Fruit fly (Drosophila melanogaster) whole organism, embryonic: ENCODE data around the gene Bacc.

Experiments used
- CG10321 ChIP-seq: fragments of 200-800 bp; sonication (Bioruptor generic); IDR thresholded peaks from 2 replicates; pipeline ENCODE4 v1.3.6; 2022; ENCODE audit warnings: missing biosample characterization, missing genetic modification characterization
- CG12659 ChIP-seq: fragments of 200-800 bp; sonication (Bioruptor generic); optimal IDR thresholded peaks from 3 replicates; lab custom pipeline; 2017; ENCODE audit warnings: mild to moderate bottlenecking, missing biosample characterization, missing genetic modification reagents, missing genetic modification characterization
- CG15073 ChIP-seq: fragments of 200-800 bp; sonication (Bioruptor generic); optimal IDR thresholded peaks from 2 replicates; lab custom pipeline; 2016; ENCODE audit warnings: missing biosample characterization, missing genetic modification characterization
- CG15269 ChIP-seq: fragments of 200-800 bp; sonication (Bioruptor generic); optimal IDR thresholded peaks from 2 replicates; lab custom pipeline; 2018; ENCODE audit warnings: missing biosample characterization, mild to moderate bottlenecking, missing genetic modification characterization, moderate library complexity
- CG16813 ChIP-seq: fragments of 200-800 bp; sonication (Bioruptor generic); IDR thresholded peaks from 3 replicates; pipeline ENCODE4 v1.3.6; 2022; ENCODE audit warnings: missing biosample characterization, missing genetic modification characterization; ENCODE audit not compliant: partially characterized antibody
- CG17186 ChIP-seq: fragments of 200-800 bp; sonication (Bioruptor generic); optimal IDR thresholded peaks from 3 replicates; lab custom pipeline; 2017; ENCODE audit warnings: missing biosample characterization, missing genetic modification reagents, missing genetic modification characterization
- CG3065 ChIP-seq: fragments of 200-800 bp; sonication (Bioruptor generic); optimal IDR thresholded peaks from 2 replicates; lab custom pipeline; 2016; ENCODE audit warnings: missing biosample characterization, missing genetic modification characterization
- CG3163 ChIP-seq: fragments of 200-800 bp; sonication (Bioruptor generic); optimal IDR thresholded peaks from 3 replicates; lab custom pipeline; 2016; ENCODE audit warnings: missing biosample characterization, missing genetic modification characterization
- CG3726 ChIP-seq: fragments of 200-800 bp; sonication (Bioruptor generic); IDR thresholded peaks from 3 replicates; pipeline ENCODE4, ENCODE4 v1.3.6; 2022; ENCODE audit warnings: missing biosample characterization, missing genetic modification characterization
- CG42726 ChIP-seq: fragments of 200-800 bp; sonication (Bioruptor generic); IDR thresholded peaks from 2 replicates; pipeline ENCODE4 v1.3.6; 2022; ENCODE audit warnings: missing biosample characterization, missing genetic modification characterization; ENCODE audit not compliant: partially characterized antibody
- CG4404 ChIP-seq: fragments of 200-800 bp; sonication (Bioruptor generic); IDR thresholded peaks from 2 replicates; pipeline ENCODE4 v1.3.6; 2022; ENCODE audit warnings: missing biosample characterization, missing genetic modification characterization
- CG4820 ChIP-seq: fragments of 200-800 bp; sonication (Bioruptor generic); optimal IDR thresholded peaks from 3 replicates; lab custom pipeline; 2016; ENCODE audit warnings: missing biosample characterization, missing genetic modification characterization
- CG4854 ChIP-seq: fragments of 200-800 bp; sonication (Bioruptor generic); optimal IDR thresholded peaks from 2 replicates; lab custom pipeline; 2016; ENCODE audit warnings: missing biosample characterization, missing genetic modification characterization, inconsistent platforms
- CG6689 ChIP-seq: fragments of 200-800 bp; sonication (Bioruptor generic); IDR thresholded peaks from 2 replicates; pipeline ENCODE4 v1.3.6; 2022; ENCODE audit warnings: missing biosample characterization, missing genetic modification characterization
- CG7271 ChIP-seq: fragments of 200-800 bp; sonication (Bioruptor generic); optimal IDR thresholded peaks from 2 replicates; lab custom pipeline; 2018; ENCODE audit warnings: missing biosample characterization, mild to moderate bottlenecking, missing genetic modification characterization, moderate library complexity
- CG8290 ChIP-seq, 3 experiments: fragments of 200-800 bp; sonication (Bioruptor generic); optimal IDR thresholded peaks; 2 replicates each; lab custom pipeline; 2016 to 2019; ENCODE audit warnings: missing biosample characterization in 3 of 3, missing genetic modification characterization in 3 of 3, mild to moderate bottlenecking in 2 of 3, moderate library complexity in 1 of 3
- CG9797 ChIP-seq: fragments of 200-800 bp; sonication (Bioruptor generic); optimal IDR thresholded peaks from 3 replicates; lab custom pipeline; 2018; ENCODE audit warnings: missing biosample characterization, mild to moderate bottlenecking, missing genetic modification characterization
- CG9932 ChIP-seq: fragments of 200-800 bp; sonication (Bioruptor generic); IDR thresholded peaks from 2 replicates; pipeline ENCODE4 v1.3.6; 2022; ENCODE audit warnings: missing biosample characterization, missing genetic modification characterization
- CoRest ChIP-seq: fragments of 200-800 bp; sonication (Bioruptor generic); optimal IDR thresholded peaks from 3 replicates; lab custom pipeline; 2018; ENCODE audit warnings: missing biosample characterization, mild to moderate bottlenecking, missing genetic modification characterization, moderate library complexity
- Eip74EF ChIP-seq, 2 experiments: fragments of 200-800 bp in 1 of 2; fragments of >200 bp in 1 of 2; sonication (Bioruptor generic) in 1 of 2; optimal IDR thresholded peaks; 2 replicates each; lab custom pipeline; 2017 to 2019; ENCODE audit warnings: missing biosample characterization in 2 of 2, missing genetic modification characterization in 2 of 2, mild to moderate bottlenecking in 1 of 2, moderate library complexity in 1 of 2
- Ets65A ChIP-seq: fragments of 200-800 bp; sonication (Bioruptor generic); peaks from one replicate; lab custom pipeline; 2016; ENCODE audit warnings: missing biosample characterization, missing genetic modification characterization
- Fer1 ChIP-seq: fragments of 200-800 bp; sonication (Bioruptor generic); optimal IDR thresholded peaks from 2 replicates; lab custom pipeline; 2017; ENCODE audit warnings: missing biosample characterization, mild to moderate bottlenecking, missing genetic modification characterization
- Med ChIP-seq: fragments of 200-800 bp; sonication (Bioruptor generic); peaks from one replicate; lab custom pipeline; 2016; ENCODE audit warnings: missing biosample characterization, missing genetic modification characterization, mild to moderate bottlenecking, inconsistent platforms, moderate library complexity
- Side ChIP-seq: fragments of 200-800 bp; sonication (Bioruptor generic); optimal IDR thresholded peaks from 2 replicates; lab custom pipeline; 2016; ENCODE audit warnings: missing biosample characterization, missing genetic modification characterization
- Sry-β ChIP-seq: fragments of 200-800 bp; sonication (Bioruptor generic); optimal IDR thresholded peaks from 2 replicates; lab custom pipeline; 2018; ENCODE audit warnings: missing biosample characterization, mild to moderate bottlenecking, missing genetic modification characterization, moderate library complexity
- Stat92E ChIP-seq, 3 experiments: fragments of >200 bp in 2 of 3; fragments of 200-800 bp in 1 of 3; sonication (Bioruptor generic) in 1 of 3; optimal IDR thresholded peaks; 2 replicates each; lab custom pipeline; 2017 to 2019; ENCODE audit warnings: missing biosample characterization in 3 of 3, missing genetic modification characterization in 3 of 3, mild to moderate bottlenecking in 1 of 3, moderate library complexity in 1 of 3
- aop ChIP-seq: fragments of 200-800 bp; sonication (Bioruptor generic); IDR thresholded peaks from 2 replicates; pipeline ENCODE4 v1.3.6; 2022; ENCODE audit warnings: missing biosample characterization, missing genetic modification characterization
- ap ChIP-seq: fragments of 200-800 bp; sonication (Bioruptor generic); IDR thresholded peaks from 2 replicates; pipeline ENCODE4 v1.3.6; 2022; ENCODE audit warnings: missing biosample characterization, missing genetic modification characterization
- cad ChIP-seq: fragments of >200 bp; optimal IDR thresholded peaks from 2 replicates; lab custom pipeline; 2017; ENCODE audit warnings: missing biosample characterization, missing genetic modification characterization
- cas ChIP-seq: fragments of 200-800 bp; sonication (Bioruptor generic); IDR thresholded peaks from 2 replicates; pipeline ENCODE4 v1.3.6; 2022; ENCODE audit warnings: missing biosample characterization, missing genetic modification characterization
- chif ChIP-seq, 2 experiments: fragments of 200-800 bp; sonication (Bioruptor generic); optimal IDR thresholded peaks; 3 replicates each; lab custom pipeline; 2016; ENCODE audit warnings: missing biosample characterization in 2 of 2, missing genetic modification characterization in 2 of 2
- corto ChIP-seq: fragments of 200-800 bp; sonication (Bioruptor generic); optimal IDR thresholded peaks from 2 replicates; lab custom pipeline; 2016; ENCODE audit warnings: missing biosample characterization, mild to moderate bottlenecking, missing genetic modification characterization, moderate library complexity
- crol ChIP-seq: fragments of 200-800 bp; sonication (Bioruptor generic); IDR thresholded peaks from 2 replicates; pipeline ENCODE4 v1.3.6; 2022; ENCODE audit warnings: missing biosample characterization, missing genetic modification characterization
- dan ChIP-seq: fragments of 200-800 bp; sonication (Bioruptor generic); IDR thresholded peaks from 2 replicates; pipeline ENCODE4 v1.3.6; 2022; ENCODE audit warnings: missing biosample characterization, missing genetic modification characterization
- disco-r ChIP-seq: fragments of 200-800 bp; sonication (Bioruptor generic); optimal IDR thresholded peaks from 2 replicates; lab custom pipeline; 2016; ENCODE audit warnings: missing biosample characterization, missing genetic modification characterization
- ftz-f1 ChIP-seq: fragments of 200-800 bp; sonication (Bioruptor generic); optimal IDR thresholded peaks from 2 replicates; lab custom pipeline; 2016; ENCODE audit warnings: missing biosample characterization, missing genetic modification characterization
- her ChIP-seq: fragments of 200-800 bp; sonication (Bioruptor generic); optimal IDR thresholded peaks from 2 replicates; lab custom pipeline; 2016; ENCODE audit warnings: missing biosample characterization, missing genetic modification characterization
- luna ChIP-seq: fragments of 200-800 bp; sonication (Bioruptor generic); optimal IDR thresholded peaks from 2 replicates; lab custom pipeline; 2016; ENCODE audit warnings: missing biosample characterization, missing genetic modification characterization
- maf-S ChIP-seq: fragments of 200-800 bp; sonication (Bioruptor generic); optimal IDR thresholded peaks from 2 replicates; lab custom pipeline; 2016; ENCODE audit warnings: missing biosample characterization, missing genetic modification characterization
- odd ChIP-seq: fragments of 200-800 bp; sonication (Bioruptor generic); optimal IDR thresholded peaks from 2 replicates; lab custom pipeline; 2017; ENCODE audit warnings: missing biosample characterization, mild to moderate bottlenecking, missing genetic modification characterization
- pan ChIP-seq, 4 experiments: fragments of >200 bp in 3 of 4; fragments of 200-800 bp in 1 of 4; sonication (Bioruptor generic) in 1 of 4; optimal IDR thresholded peaks in 3 of 4; IDR thresholded peaks in 1 of 4; 2 replicates each; pipeline versions ENCODE4 v1.3.6 to Lab custom; 2017 to 2022; ENCODE audit warnings: missing biosample characterization in 2 of 4, missing genetic modification characterization in 2 of 4, mixed read lengths in 1 of 4
- schlank ChIP-seq: fragments of 200-800 bp; sonication (Bioruptor generic); optimal IDR thresholded peaks from 2 replicates; lab custom pipeline; 2018; ENCODE audit warnings: missing biosample characterization, mild to moderate bottlenecking, missing genetic modification characterization
- sr ChIP-seq: fragments of 200-800 bp; sonication (Bioruptor generic); IDR thresholded peaks from 3 replicates; pipeline ENCODE4 v1.3.6; 2022; ENCODE audit warnings: missing biosample characterization, missing genetic modification characterization
- ssp ChIP-seq: fragments of 200-800 bp; sonication (Bioruptor generic); IDR thresholded peaks from 2 replicates; pipeline ENCODE4 v1.3.6; 2022; ENCODE audit warnings: missing biosample characterization, missing genetic modification characterization
- tap ChIP-seq: fragments of 200-800 bp; optimal IDR thresholded peaks from 3 replicates; lab custom pipeline; 2019; ENCODE audit warnings: missing biosample characterization, mild to moderate bottlenecking, missing genetic modification characterization, moderate library complexity
- tll ChIP-seq, 2 experiments: fragments of 200-800 bp in 1 of 2; fragments of >200 bp in 1 of 2; sonication (Bioruptor generic) in 1 of 2; optimal IDR thresholded peaks; 2 replicates each; lab custom pipeline; 2017 to 2019; ENCODE audit warnings: missing biosample characterization in 2 of 2, missing genetic modification characterization in 2 of 2, mild to moderate bottlenecking in 1 of 2, moderate library complexity in 1 of 2
- usp ChIP-seq: fragments of >200 bp; optimal IDR thresholded peaks from 2 replicates; lab custom pipeline; 2017; ENCODE audit warnings: missing biosample characterization, missing genetic modification characterization
- zen2 ChIP-seq: fragments of 200-800 bp; sonication (Bioruptor generic); IDR thresholded peaks from 3 replicates; pipeline ENCODE4 v1.3.6; 2022; ENCODE audit warnings: missing biosample characterization, missing genetic modification characterization; ENCODE audit not compliant: partially characterized antibody

Gene Bacc

DNA sequence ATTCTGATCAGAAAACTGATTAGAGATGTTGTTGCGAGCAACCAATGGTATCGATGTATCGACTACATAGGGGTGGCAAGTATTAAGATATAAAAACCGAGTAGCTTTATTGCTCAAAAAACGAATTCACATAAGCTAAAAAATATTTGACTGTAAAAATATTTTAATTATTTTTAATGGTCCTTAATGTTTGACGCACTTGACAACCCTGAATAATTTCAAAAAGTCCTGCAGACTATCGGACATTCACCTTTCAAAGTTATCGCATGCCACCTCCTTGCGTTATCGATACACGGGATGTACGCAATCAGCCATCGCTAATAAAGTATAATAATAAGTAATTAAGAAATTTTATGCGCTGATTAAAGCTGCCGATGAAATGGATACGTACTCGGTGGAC, 7.4 kb downstream of the Bacc start, which contains the start of the genes HemK2, Snapin and Tnpo-SR (continued):
- TF ChIP-seq tap (tag; lab: Kevin White, UChicago) (peak; percentile 86), usp (GFP tag; lab: Kevin White, UChicago) (no peak), luna (GFP tag; lab: Kevin White, UChicago) (peak; percentile 54), CG4404 (GFP tag; lab: Robert Waterston, UW) (peak; percentile 94), CG9932 (GFP tag; lab: Robert Waterston, UW) (peak; percentile 97), ssp (peak; percentile 86), crol (GFP tag; lab: Robert Waterston, UW) (peak; percentile 36; the same call in 1 of the 2 replicates), ap (GFP tag; lab: Robert Waterston, UW) (peak; percentile 89), odd (peak; percentile 78), CG3163 (GFP tag; lab: Kevin White, UChicago) (peak; percentile 59), Fer1 (GFP tag; lab: Kevin White, UChicago) (peak; percentile 92), her (peak; percentile 63), Sry-β (GFP tag; lab: Kevin White, UChicago) (peak; percentile 68), disco-r (peak; percentile 40), CG7271 (tag; lab: Kevin White, UChicago) (peak; percentile 73), CoRest (tag; lab: Kevin White, UChicago) (peak; percentile 94), CG4820 (GFP tag; lab: Kevin White, UChicago) (peak; percentile 91), Stat92E (GFP tag; optimal IDR thresholded peaks at IDR 0.05; lab: Kevin White, UChicago) (peak in 1 of 3 experiments; percentile 81), CG16813 (GFP tag; lab: Robert Waterston, UW) (peak; percentile 97), CG12659 (GFP tag; lab: Kevin White, UChicago) (peak; percentile 96), schlank (tag; lab: Kevin White, UChicago) (peak; percentile 71), CG15073 (peak; percentile 34), CG17186 (GFP tag; lab: Kevin White, UChicago) (peak; percentile 67), Eip74EF (GFP tag; optimal IDR thresholded peaks at IDR 0.05; lab: Kevin White, UChicago) (peak in 1 of 2 experiments; percentile 67), Side (GFP tag; lab: Kevin White, UChicago) (peak; percentile 79), tll (GFP tag; optimal IDR thresholded peaks at IDR 0.05; lab: Kevin White, UChicago) (peak in 1 of 2 experiments; percentile 1), maf-S (peak; percentile 84), dan (GFP tag; lab: Robert Waterston, UW) (no peak; the same call in 1 of the 2 replicates), CG15269 (tag; lab: Kevin White, UChicago) (peak; percentile 91), CG4854 (GFP tag; lab: Kevin White, UChicago) (peak; percentile 89), CG10321 (GFP tag; lab: Robert Waterston, UW) (peak; percentile 47; the same call in 1 of the 2 replicates), CG8290 (GFP tag; optimal IDR thresholded peaks at IDR 0.05; lab: Kevin White, UChicago) (peak; percentile 86), CG8290 (tag; optimal IDR thresholded peaks at IDR 0.05; lab: Kevin White, UChicago) (peak; percentile 83 to 92), ftz-f1 (GFP tag; lab: Kevin White, UChicago) (peak; percentile 22), chif (GFP tag; optimal IDR thresholded peaks at IDR 0.05; lab: Kevin White, UChicago) (peak; percentile 69 to 82), sr (peak; percentile 56; the same call in 1 of the 3 replicates), CG3065 (GFP tag; lab: Kevin White, UChicago) (peak; percentile 89)

- TF ChIP-seq CG6689: no peak
- 0 out of 2 replicates have a peak, but pooled peaks have one; percentile 21 for TF ChIP-seq CG42726 (GFP tag; lab: Robert Waterston, UW)
- no peak for TF ChIP-seq cas (GFP tag; lab: Robert Waterston, UW)
- TF ChIP-seq zen2 (GFP tag; lab: Robert Waterston, UW): 0 out of 3 replicates have a peak, but pooled peaks have one; percentile 12
- peak; percentile 67 for TF ChIP-seq Ets65A
- TF ChIP-seq cad: no peak
- TF ChIP-seq Med (GFP tag; lab: Kevin White, UChicago): peak; percentile 36
- TF ChIP-seq aop (GFP tag; lab: Robert Waterston, UW): peak; percentile 29; the same call in 1 of the 2 replicates
- no peak for TF ChIP-seq CG9797 (GFP tag; lab: Kevin White, UChicago)
- 0 out of 3 replicates have a peak, but pooled peaks have one; percentile 54 for TF ChIP-seq CG3726 (GFP tag; lab: Robert Waterston, UW)
- 0 out of 3 replicates have a peak, but pooled peaks have one; percentile 12 for TF ChIP-seq sr
- TF ChIP-seq corto (GFP tag; lab: Kevin White, UChicago): no peak
- no peak for TF ChIP-seq pan (optimal IDR thresholded peaks at IDR 0.05; lab: Kevin White, UChicago)
- peak in 1 of 2 experiments; percentile 24 for TF ChIP-seq pan (GFP tag; optimal IDR thresholded peaks at IDR 0.05 in 1 of 2, IDR thresholded peaks at IDR 0.05 in 1 of 2)
Measured at dm6 chr2L:2760288-2760687, 8.0 kb downstream of the Bacc start.
